Worm (Caenorhabditis elegans): ENCODE results near the gene F35D11.3.

DNA sequence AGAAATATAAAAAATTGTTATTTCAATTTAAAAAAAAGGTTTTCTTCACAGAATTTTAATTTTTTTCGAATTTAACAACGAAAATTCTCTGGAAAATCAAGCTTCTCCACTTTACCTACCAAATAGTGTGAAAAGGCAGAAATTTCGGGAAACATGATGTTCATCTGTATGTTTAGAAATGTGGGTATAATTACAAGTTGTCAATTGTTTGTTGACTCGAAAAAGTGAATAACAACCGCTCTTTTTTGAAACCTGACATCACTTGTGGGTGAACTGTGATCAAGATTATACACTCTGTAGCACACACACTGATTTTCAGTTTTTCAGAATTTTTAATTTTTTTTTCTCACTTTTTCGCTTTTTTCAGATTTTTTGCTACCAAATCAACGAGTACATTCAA, 8.3 kb upstream of the F35D11.3 start:
- TF ChIP-seq him-1 (tag; optimal IDR thresholded peaks at IDR 0.05): no peak
- TF ChIP-seq dao-5 (tag; optimal IDR thresholded peaks at IDR 0.05): no peak
- TF ChIP-seq W03F9.2 (tag; optimal IDR thresholded peaks at IDR 0.05): no peak

Measured in whole organism, L4/young adult.